Worm (Caenorhabditis elegans) whole organism, L4/young adult: Measurements from ENCODE around the gene gcy-34.

Experiments used
- W03F9.2 ChIP-seq: fragments of 150-350 bp; optimal IDR thresholded peaks from 2 replicates; lab custom pipeline; 2014; ENCODE audit warnings: missing biosample characterization, missing genetic modification characterization
- dao-5 ChIP-seq: sonication (generic microtip); optimal IDR thresholded peaks from 2 replicates; lab custom pipeline; 2016; ENCODE audit warnings: missing genotype, missing genetic modification characterization, moderate library complexity, missing compliant biosample characterization
- him-1 ChIP-seq: sonication (generic microtip); optimal IDR thresholded peaks from 2 replicates; lab custom pipeline; 2016; ENCODE audit warnings: missing genotype, missing genetic modification reagents, missing genetic modification characterization, missing compliant biosample characterization

ce11 chrV:13415462-13415861 lies 29.8 kb upstream of the gcy-34 start:
- no peak for TF ChIP-seq W03F9.2 (tag; lab: Kevin White, UChicago)
- TF ChIP-seq him-1: no peak
- TF ChIP-seq dao-5: peak; percentile 33
